Worm (Caenorhabditis elegans): Measurements from ENCODE around the gene ncx-1.

DNA sequence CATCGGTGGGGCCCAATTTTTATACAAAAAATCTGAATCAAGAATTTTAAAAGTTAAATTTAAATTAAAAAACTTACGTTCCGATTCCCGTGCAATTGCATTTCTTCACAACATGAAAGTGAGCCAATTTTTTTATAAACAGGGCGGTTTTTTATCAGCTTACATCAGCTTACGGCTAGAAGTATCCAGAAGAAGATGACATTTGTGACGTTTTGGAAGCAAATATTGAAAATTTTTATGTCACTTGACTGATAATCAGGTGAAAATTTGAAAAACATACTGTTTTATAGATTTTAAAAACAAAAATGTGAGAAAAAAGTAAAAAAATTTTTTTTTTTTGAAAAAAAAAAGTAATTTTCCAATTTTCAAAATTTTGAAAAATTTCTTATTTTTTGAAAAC lies 14.8 kb upstream of the ncx-1 start, which contains the start of gene Y113G7A.22:
- TF ChIP-seq W03F9.2 (tag; optimal IDR thresholded peaks at IDR 0.05): no peak
- TF ChIP-seq him-1 (tag; optimal IDR thresholded peaks at IDR 0.05): no peak
- TF ChIP-seq dao-5 (tag; optimal IDR thresholded peaks at IDR 0.05): no peak

Measured in whole organism, L4/young adult.